Fruit fly (Drosophila melanogaster) whole organism, embryonic: Measurements from ENCODE around the gene Cpsf73.

ENCODE experiments used
- Antp ChIP-seq: fragments of 200-800 bp; sonication (Bioruptor generic); optimal IDR thresholded peaks from 3 replicates; lab custom pipeline; 2016; ENCODE audit warnings: missing biosample characterization, missing genetic modification characterization
- Atf3 ChIP-seq: fragments of 200-800 bp; sonication (Bioruptor generic); optimal IDR thresholded peaks from 3 replicates; lab custom pipeline; 2016; ENCODE audit warnings: missing biosample characterization, missing genetic modification characterization
- CG10321 ChIP-seq: fragments of 200-800 bp; sonication (Bioruptor generic); IDR thresholded peaks from 2 replicates; pipeline ENCODE4 v1.3.6; 2022; ENCODE audit warnings: missing biosample characterization, missing genetic modification characterization
- CG11398 ChIP-seq: fragments of 200-800 bp; sonication (Bioruptor generic); optimal IDR thresholded peaks from 2 replicates; lab custom pipeline; 2016; ENCODE audit warnings: missing biosample characterization, missing genetic modification characterization
- CG11695 ChIP-seq: fragments of 200-800 bp; sonication (Bioruptor generic); IDR thresholded peaks from 3 replicates; pipeline ENCODE4 v1.3.6; 2022; ENCODE audit warnings: missing biosample characterization, missing genetic modification characterization
- CG11723 ChIP-seq: fragments of 200-800 bp; sonication (Bioruptor generic); optimal IDR thresholded peaks from 2 replicates; lab custom pipeline; 2017; ENCODE audit warnings: missing biosample characterization, mild to moderate bottlenecking, missing genetic modification characterization
- CG12155 ChIP-seq: fragments of 200-800 bp; sonication (Bioruptor generic); optimal IDR thresholded peaks from 3 replicates; lab custom pipeline; 2016; ENCODE audit warnings: missing biosample characterization, missing genetic modification characterization
- CG13775 ChIP-seq: fragments of 200-800 bp; sonication (Bioruptor generic); optimal IDR thresholded peaks from 3 replicates; lab custom pipeline; 2017; ENCODE audit warnings: missing biosample characterization, mild to moderate bottlenecking, missing genetic modification characterization
- CG16815 ChIP-seq: fragments of 200-800 bp; sonication (Bioruptor generic); optimal IDR thresholded peaks from 3 replicates; lab custom pipeline; 2017; ENCODE audit warnings: missing biosample characterization, mild to moderate bottlenecking, missing genetic modification characterization
- CG17328 ChIP-seq: fragments of 200-800 bp; sonication (Bioruptor generic); IDR thresholded peaks from 2 replicates; pipeline ENCODE4 v1.3.6; 2022; ENCODE audit warnings: missing biosample characterization, missing genetic modification characterization
- CG17568 ChIP-seq: fragments of 200-800 bp; sonication (Bioruptor generic); optimal IDR thresholded peaks from 2 replicates; lab custom pipeline; 2018; ENCODE audit warnings: missing biosample characterization, mild to moderate bottlenecking, missing genetic modification characterization, moderate library complexity
- CG18599 ChIP-seq: fragments of 200-800 bp; sonication (Bioruptor generic); optimal IDR thresholded peaks from 3 replicates; lab custom pipeline; 2017; ENCODE audit warnings: missing biosample characterization, missing genetic modification characterization, mild to moderate bottlenecking, moderate library complexity, missing genetic modification reagents
- CG30020 ChIP-seq: fragments of 200-800 bp; optimal IDR thresholded peaks from 2 replicates; lab custom pipeline; 2019; ENCODE audit warnings: missing biosample characterization, mild to moderate bottlenecking, missing genetic modification characterization, moderate library complexity
- CG34376 ChIP-seq: fragments of 200-800 bp; sonication (Bioruptor generic); optimal IDR thresholded peaks from 2 replicates; lab custom pipeline; 2018; ENCODE audit warnings: missing biosample characterization, mild to moderate bottlenecking, missing genetic modification characterization
- CG3838 ChIP-seq: fragments of 200-800 bp; sonication (Bioruptor generic); optimal IDR thresholded peaks from 3 replicates; lab custom pipeline; 2016; ENCODE audit warnings: missing biosample characterization, missing genetic modification characterization
- CG3847 ChIP-seq: fragments of 200-800 bp; sonication (Bioruptor generic); IDR thresholded peaks from 2 replicates; pipeline ENCODE4 v1.3.6; 2022; ENCODE audit warnings: missing biosample characterization, missing genetic modification characterization
- CG6791 ChIP-seq: fragments of 200-800 bp; sonication (Bioruptor generic); IDR thresholded peaks from 3 replicates; pipeline ENCODE4 v1.3.6; 2022; ENCODE audit warnings: missing biosample characterization, missing genetic modification characterization; ENCODE audit not compliant: partially characterized antibody
- CG7271 ChIP-seq: fragments of 200-800 bp; sonication (Bioruptor generic); optimal IDR thresholded peaks from 2 replicates; lab custom pipeline; 2018; ENCODE audit warnings: missing biosample characterization, mild to moderate bottlenecking, missing genetic modification characterization, moderate library complexity
- CG8765 ChIP-seq: fragments of 200-800 bp; sonication (Bioruptor generic); IDR thresholded peaks from 2 replicates; pipeline ENCODE4 v1.3.6; 2022; ENCODE audit warnings: missing biosample characterization, missing genetic modification characterization
- D19A ChIP-seq: fragments of 200-800 bp; optimal IDR thresholded peaks from 3 replicates; lab custom pipeline; 2019; ENCODE audit warnings: missing biosample characterization, mild to moderate bottlenecking, missing genetic modification characterization, moderate library complexity
- Lim3 ChIP-seq: fragments of 200-800 bp; sonication (Bioruptor generic); IDR thresholded peaks from 2 replicates; pipeline ENCODE4 v1.3.6; 2022; ENCODE audit warnings: missing biosample characterization, missing genetic modification characterization
- NC2β ChIP-seq: fragments of 200-800 bp; sonication (Bioruptor generic); optimal IDR thresholded peaks from 2 replicates; lab custom pipeline; 2016; ENCODE audit warnings: missing biosample characterization, missing genetic modification characterization
- Pdp1 ChIP-seq, 2 experiments: fragments of 200-800 bp; sonication (Bioruptor generic); optimal IDR thresholded peaks; 3 replicates each; lab custom pipeline; 2016; ENCODE audit warnings: missing biosample characterization in 2 of 2, missing genetic modification characterization in 2 of 2, mild to moderate bottlenecking in 1 of 2, moderate library complexity in 1 of 2
- Ptx1 ChIP-seq: fragments of 200-800 bp; sonication (Bioruptor generic); IDR thresholded peaks from 2 replicates; pipeline ENCODE4 v1.3.6; 2022; ENCODE audit warnings: missing biosample characterization, missing genetic modification characterization
- Sin3A ChIP-seq: fragments of >200 bp; optimal IDR thresholded peaks from 2 replicates; lab custom pipeline; 2018
- Sox100B ChIP-seq: fragments of 200-800 bp; sonication (Bioruptor generic); optimal IDR thresholded peaks from 3 replicates; lab custom pipeline; 2018; ENCODE audit warnings: missing biosample characterization, mild to moderate bottlenecking, missing genetic modification characterization
- Trl ChIP-seq, 3 experiments: fragments of >200 bp in 2 of 3; fragments of 200-800 bp in 1 of 3; sonication (Bioruptor generic) in 1 of 3; optimal IDR thresholded peaks; 2 replicates in 1 of 3; 3 replicates in 2 of 3; lab custom pipeline; 2016 to 2017; ENCODE audit warnings: missing biosample characterization in 1 of 3, missing genetic modification characterization in 1 of 3
- YL-1 ChIP-seq: fragments of 200-800 bp; sonication (Bioruptor generic); optimal IDR thresholded peaks from 3 replicates; lab custom pipeline; 2017; ENCODE audit warnings: missing biosample characterization, mild to moderate bottlenecking, missing genetic modification characterization
- abd-A ChIP-seq: fragments of 200-800 bp; sonication (Bioruptor generic); optimal IDR thresholded peaks from 3 replicates; lab custom pipeline; 2019; ENCODE audit warnings: missing biosample characterization, mild to moderate bottlenecking, missing genetic modification characterization, moderate library complexity
- da ChIP-seq: fragments of 200-800 bp; sonication (Bioruptor generic); optimal IDR thresholded peaks from 2 replicates; lab custom pipeline; 2016; ENCODE audit warnings: missing biosample characterization, missing genetic modification characterization
- fd102C ChIP-seq: fragments of 200-800 bp; sonication (Bioruptor generic); optimal IDR thresholded peaks from 2 replicates; lab custom pipeline; 2018; ENCODE audit warnings: missing biosample characterization, mild to moderate bottlenecking, missing genetic modification characterization, moderate library complexity
- fd96Cb ChIP-seq: fragments of 200-800 bp; sonication (Bioruptor generic); optimal IDR thresholded peaks from 2 replicates; lab custom pipeline; 2018; ENCODE audit warnings: missing biosample characterization, mild to moderate bottlenecking, missing genetic modification characterization, moderate library complexity
- gce ChIP-seq: fragments of 200-800 bp; sonication (Bioruptor generic); IDR thresholded peaks from 3 replicates; pipeline ENCODE4 v1.3.6; 2022; ENCODE audit warnings: missing biosample characterization, missing genetic modification characterization
- gfzf ChIP-seq: fragments of 200-800 bp; sonication (Bioruptor generic); optimal IDR thresholded peaks from 2 replicates; lab custom pipeline; 2016; ENCODE audit warnings: missing biosample characterization, mild to moderate bottlenecking, missing genetic modification characterization, moderate library complexity
- gsb ChIP-seq: fragments of 200-800 bp; sonication (Bioruptor generic); IDR thresholded peaks from 2 replicates; pipeline ENCODE4 v1.3.6; 2022; ENCODE audit warnings: missing biosample characterization, missing genetic modification characterization
- hbn ChIP-seq: fragments of 200-800 bp; sonication (Bioruptor generic); IDR thresholded peaks from 2 replicates; pipeline ENCODE4 v1.3.6; 2022; ENCODE audit warnings: missing biosample characterization, missing genetic modification characterization; ENCODE audit not compliant: partially characterized antibody
- hth ChIP-seq: fragments of >200 bp; optimal IDR thresholded peaks from 2 replicates; lab custom pipeline; 2017; ENCODE audit warnings: inconsistent platforms
- lilli ChIP-seq: fragments of 200-800 bp; sonication (Bioruptor generic); optimal IDR thresholded peaks from 3 replicates; lab custom pipeline; 2016; ENCODE audit warnings: missing biosample characterization, missing genetic modification characterization
- pb ChIP-seq: fragments of 200-800 bp; sonication (Bioruptor generic); optimal IDR thresholded peaks from 3 replicates; lab custom pipeline; 2016; ENCODE audit warnings: missing biosample characterization, missing genetic modification characterization
- phol ChIP-seq: fragments of 200-800 bp; sonication (Bioruptor generic); optimal IDR thresholded peaks from 3 replicates; lab custom pipeline; 2018; ENCODE audit warnings: missing biosample characterization, mild to moderate bottlenecking, missing genetic modification characterization, moderate library complexity
- pzg ChIP-seq: fragments of 200-800 bp; sonication (Bioruptor generic); optimal IDR thresholded peaks from 3 replicates; lab custom pipeline; 2018; ENCODE audit warnings: missing biosample characterization, mild to moderate bottlenecking, missing genetic modification characterization, moderate library complexity
- ro ChIP-seq: fragments of 200-800 bp; sonication (Bioruptor generic); IDR thresholded peaks from 2 replicates; pipeline ENCODE4 v1.3.6; 2022; ENCODE audit warnings: missing biosample characterization, missing genetic modification characterization
- row ChIP-seq: fragments of 200-800 bp; sonication (Bioruptor generic); IDR thresholded peaks from 3 replicates; pipeline ENCODE4 v1.3.6; 2022; ENCODE audit warnings: missing biosample characterization, missing genetic modification characterization
- run ChIP-seq: fragments of 200-800 bp; sonication (Bioruptor generic); optimal IDR thresholded peaks from 3 replicates; lab custom pipeline; 2018; ENCODE audit warnings: missing biosample characterization, mild to moderate bottlenecking, missing genetic modification characterization
- sc ChIP-seq, 3 experiments: fragments of >200 bp in 2 of 3; fragments of 200-800 bp in 1 of 3; sonication (Bioruptor generic) in 1 of 3; optimal IDR thresholded peaks; 2 replicates in 2 of 3; 3 replicates in 1 of 3; lab custom pipeline; 2017; ENCODE audit warnings: mild to moderate bottlenecking in 1 of 3, missing biosample characterization in 1 of 3, missing genetic modification characterization in 1 of 3, missing genetic modification reagents in 1 of 3
- sd ChIP-seq: fragments of 200-800 bp; sonication (Bioruptor generic); optimal IDR thresholded peaks from 3 replicates; lab custom pipeline; 2018; ENCODE audit warnings: missing biosample characterization, mild to moderate bottlenecking, missing genetic modification characterization, moderate library complexity
- so ChIP-seq: fragments of 200-800 bp; sonication (Bioruptor generic); IDR thresholded peaks from 3 replicates; pipeline ENCODE4 v1.3.6; 2022; ENCODE audit warnings: missing biosample characterization, missing genetic modification characterization
- tna ChIP-seq: fragments of 200-800 bp; sonication (Bioruptor generic); IDR thresholded peaks from 2 replicates; pipeline ENCODE4 v1.3.6; 2022; ENCODE audit warnings: missing biosample characterization, missing genetic modification characterization; ENCODE audit not compliant: partially characterized antibody
- unc-4 ChIP-seq: fragments of 200-800 bp; sonication (Bioruptor generic); IDR thresholded peaks from 2 replicates; pipeline ENCODE4 v1.3.6; 2022; ENCODE audit warnings: missing biosample characterization, missing genetic modification characterization; ENCODE audit not compliant: partially characterized antibody
- vfl ChIP-seq: fragments of 200-800 bp; sonication (Bioruptor generic); optimal IDR thresholded peaks from 2 replicates; lab custom pipeline; 2016; ENCODE audit warnings: missing biosample characterization, missing genetic modification characterization
- zfh1 ChIP-seq: fragments of 200-800 bp; sonication (Bioruptor generic); IDR thresholded peaks from 3 replicates; pipeline ENCODE4 v1.3.6; 2022; ENCODE audit warnings: missing biosample characterization, missing genetic modification characterization

Gene Cpsf73

DNA sequence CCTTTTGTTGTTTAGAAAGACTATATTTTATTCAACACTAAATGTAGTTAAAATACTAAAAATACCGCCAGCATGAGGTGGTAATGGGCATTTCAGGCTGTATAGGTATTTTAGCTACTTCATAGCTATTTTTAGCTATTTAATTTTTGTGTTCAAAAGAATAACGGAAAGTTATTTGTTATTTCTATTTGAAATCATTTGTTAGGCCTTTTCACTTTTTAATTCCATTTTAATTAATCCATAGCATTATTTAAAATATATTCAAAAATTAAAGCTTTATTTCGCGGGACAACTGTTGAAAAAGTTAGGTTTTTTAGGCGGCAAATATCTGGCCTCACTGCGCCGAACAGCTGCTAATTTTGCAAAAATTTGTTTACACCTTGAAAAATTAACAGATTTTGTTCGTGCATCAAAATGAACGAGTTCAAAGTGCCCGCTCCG, 14.2 kb upstream of the Cpsf73 start, which contains the start of the genes dind and CG7706 (continued):
- TF ChIP-seq CG30020 (tag; lab: Kevin White, UChicago) (peak; percentile 86), CG10321 (GFP tag; lab: Robert Waterston, UW) (no peak), run (no peak), Lim3 (no peak), zfh1 (GFP tag; lab: Robert Waterston, UW) (no peak), NC2β (GFP tag; lab: Kevin White, UChicago) (no peak), CG34376 (GFP tag; lab: Kevin White, UChicago) (no peak), CG17568 (GFP tag; lab: Kevin White, UChicago) (no peak), tna (GFP tag; lab: Robert Waterston, UW) (no peak), unc-4 (GFP tag; lab: Robert Waterston, UW) (no peak), CG12155 (GFP tag; lab: Kevin White, UChicago) (peak; percentile 0), so (GFP tag; lab: Robert Waterston, UW) (no peak), fd102C (GFP tag; lab: Kevin White, UChicago) (no peak), pzg (peak; percentile 51), hbn (no peak), CG11695 (GFP tag; lab: Robert Waterston, UW) (no peak), CG17328 (no peak), CG3847 (peak; percentile 38; the same call in 1 of the 2 replicates), CG13775 (peak; percentile 15), CG8765 (GFP tag; lab: Robert Waterston, UW) (no peak), Ptx1 (no peak), ro (no peak), CG11723 (GFP tag; lab: Kevin White, UChicago) (no peak), Pdp1 (GFP tag; optimal IDR thresholded peaks at IDR 0.05; lab: Kevin White, UChicago) (no peak), CG16815 (GFP tag; lab: Kevin White, UChicago) (no peak), Atf3 (GFP tag; lab: Kevin White, UChicago) (no peak), gsb (GFP tag; lab: Robert Waterston, UW) (no peak), Antp (GFP tag; lab: Kevin White, UChicago) (no peak), lilli (GFP tag; lab: Kevin White, UChicago) (no peak), CG11398 (no peak), fd96Cb (tag; lab: Kevin White, UChicago) (no peak), row (peak; percentile 72), CG7271 (tag; lab: Kevin White, UChicago) (no peak), CG3838 (GFP tag; lab: Kevin White, UChicago) (no peak), Sox100B (GFP tag; lab: Kevin White, UChicago) (no peak), vfl (GFP tag; lab: Kevin White, UChicago) (no peak), da (GFP tag; lab: Kevin White, UChicago) (no peak), CG6791 (no peak), abd-A (no peak), Sin3A (lab: Kevin White, UChicago) (peak; percentile 39), pb (GFP tag; lab: Kevin White, UChicago) (no peak), gce (no peak), phol (peak; percentile 52), YL-1 (GFP tag; lab: Kevin White, UChicago) (peak; percentile 50), D19A (no peak), sd (tag; lab: Kevin White, UChicago) (peak; percentile 93), Trl (optimal IDR thresholded peaks at IDR 0.05; lab: Kevin White, UChicago) (no peak), Trl (GFP tag; optimal IDR thresholded peaks at IDR 0.05; lab: Kevin White, UChicago) (no peak), sc (optimal IDR thresholded peaks at IDR 0.05; lab: Kevin White, UChicago) (no peak), sc (GFP tag; optimal IDR thresholded peaks at IDR 0.05; lab: Kevin White, UChicago) (no peak), gfzf (GFP tag; lab: Kevin White, UChicago) (peak; percentile 72), CG18599 (GFP tag; lab: Kevin White, UChicago) (no peak), hth (lab: Kevin White, UChicago) (no peak)
